Fruit fly (Drosophila melanogaster) whole organism, embryonic: ENCODE results near the gene CG33230.

ENCODE experiments used
- ATbp ChIP-seq: fragments of 200-800 bp; sonication (Bioruptor generic); optimal IDR thresholded peaks from 2 replicates; lab custom pipeline; 2017; ENCODE audit warnings: missing biosample characterization, mild to moderate bottlenecking, missing genetic modification characterization, missing genetic modification reagents
- CG11093 ChIP-seq: fragments of 200-800 bp; sonication (Bioruptor generic); IDR thresholded peaks from 3 replicates; pipeline ENCODE4 v1.3.6; 2022; ENCODE audit warnings: missing biosample characterization, missing genetic modification characterization
- CG11247 ChIP-seq: fragments of 200-800 bp; sonication (Bioruptor generic); IDR thresholded peaks from 2 replicates; pipeline ENCODE4 v1.3.6; 2022; ENCODE audit warnings: missing biosample characterization, missing genetic modification characterization
- CG11398 ChIP-seq: fragments of 200-800 bp; sonication (Bioruptor generic); optimal IDR thresholded peaks from 2 replicates; lab custom pipeline; 2016; ENCODE audit warnings: missing biosample characterization, missing genetic modification characterization
- CG13123 ChIP-seq: fragments of 200-800 bp; sonication (Bioruptor generic); optimal IDR thresholded peaks from 2 replicates; lab custom pipeline; 2016; ENCODE audit warnings: missing biosample characterization, missing genetic modification characterization
- CG13775 ChIP-seq: fragments of 200-800 bp; sonication (Bioruptor generic); optimal IDR thresholded peaks from 3 replicates; lab custom pipeline; 2017; ENCODE audit warnings: missing biosample characterization, mild to moderate bottlenecking, missing genetic modification characterization
- CG14667 ChIP-seq: fragments of 200-800 bp; sonication (Bioruptor generic); IDR thresholded peaks from 2 replicates; pipeline ENCODE4 v1.3.6; 2022; ENCODE audit warnings: missing biosample characterization, missing genetic modification characterization
- CG1529 ChIP-seq: fragments of 200-800 bp; sonication (Bioruptor generic); optimal IDR thresholded peaks from 3 replicates; lab custom pipeline; 2018; ENCODE audit warnings: missing biosample characterization, missing genetic modification characterization
- CG1603 ChIP-seq: fragments of 200-800 bp; sonication (Bioruptor generic); optimal IDR thresholded peaks from 2 replicates; lab custom pipeline; 2019; ENCODE audit warnings: missing biosample characterization, mild to moderate bottlenecking, missing genetic modification characterization, moderate library complexity
- CG17385 ChIP-seq: fragments of 200-800 bp; sonication (Bioruptor generic); optimal IDR thresholded peaks from 3 replicates; lab custom pipeline; 2018; ENCODE audit warnings: missing biosample characterization, mild to moderate bottlenecking, missing genetic modification characterization
- CG17829 ChIP-seq: fragments of 200-800 bp; optimal IDR thresholded peaks from 2 replicates; lab custom pipeline; 2019; ENCODE audit warnings: missing biosample characterization, mild to moderate bottlenecking, missing genetic modification characterization, moderate library complexity
- CG31224 ChIP-seq: fragments of 200-800 bp; sonication (Bioruptor generic); IDR thresholded peaks from 2 replicates; pipeline ENCODE4 v1.3.6; 2022; ENCODE audit warnings: missing biosample characterization, missing genetic modification characterization
- CG31365 ChIP-seq: fragments of 200-800 bp; sonication (Bioruptor generic); optimal IDR thresholded peaks from 2 replicates; lab custom pipeline; 2018; ENCODE audit warnings: missing biosample characterization, mild to moderate bottlenecking, missing genetic modification characterization
- CG32532 ChIP-seq: fragments of 200-800 bp; sonication (Bioruptor generic); IDR thresholded peaks from 2 replicates; pipeline ENCODE4 v1.3.6; 2022; ENCODE audit warnings: missing biosample characterization, missing genetic modification characterization
- CG33213 ChIP-seq: fragments of 200-800 bp; sonication (Bioruptor generic); optimal IDR thresholded peaks from 3 replicates; lab custom pipeline; 2016; ENCODE audit warnings: missing biosample characterization, missing genetic modification characterization
- CG3847 ChIP-seq: fragments of 200-800 bp; sonication (Bioruptor generic); IDR thresholded peaks from 2 replicates; pipeline ENCODE4 v1.3.6; 2022; ENCODE audit warnings: missing biosample characterization, missing genetic modification characterization
- CG6175 ChIP-seq: fragments of 200-800 bp; sonication (Bioruptor generic); IDR thresholded peaks from 3 replicates; pipeline ENCODE4 v1.3.6; 2022; ENCODE audit warnings: missing biosample characterization, missing genetic modification characterization
- CG6854 ChIP-seq: fragments of 200-800 bp; sonication (Bioruptor generic); optimal IDR thresholded peaks from 3 replicates; lab custom pipeline; 2017; ENCODE audit warnings: missing biosample characterization, mild to moderate bottlenecking, missing genetic modification characterization
- CG7556 ChIP-seq: fragments of 200-800 bp; sonication (Bioruptor generic); optimal IDR thresholded peaks from 2 replicates; lab custom pipeline; 2017; ENCODE audit warnings: missing biosample characterization, mild to moderate bottlenecking, missing genetic modification characterization
- CG7928 ChIP-seq: fragments of 200-800 bp; sonication (Bioruptor generic); optimal IDR thresholded peaks from 2 replicates; lab custom pipeline; 2017; ENCODE audit warnings: missing biosample characterization, mild to moderate bottlenecking, missing genetic modification characterization
- CG8924 ChIP-seq: fragments of 200-800 bp; optimal IDR thresholded peaks from 3 replicates; lab custom pipeline; 2019; ENCODE audit warnings: missing biosample characterization, mild to moderate bottlenecking, missing genetic modification characterization, moderate library complexity
- CG9876 ChIP-seq: fragments of 200-800 bp; sonication (Bioruptor generic); optimal IDR thresholded peaks from 2 replicates; lab custom pipeline; 2016; ENCODE audit warnings: missing biosample characterization, missing genetic modification characterization
- Chrac-16 ChIP-seq: fragments of 200-800 bp; sonication (Bioruptor generic); optimal IDR thresholded peaks from 3 replicates; lab custom pipeline; 2016; ENCODE audit warnings: missing biosample characterization, missing genetic modification characterization
- CrebB ChIP-seq: fragments of 200-800 bp; sonication (Bioruptor generic); optimal IDR thresholded peaks from 3 replicates; lab custom pipeline; 2018; ENCODE audit warnings: missing biosample characterization, mild to moderate bottlenecking, missing genetic modification characterization
- E2f1 ChIP-seq: fragments of 200-800 bp; sonication (Bioruptor generic); IDR thresholded peaks from 2 replicates; pipeline ENCODE4 v1.3.6; 2022; ENCODE audit warnings: missing biosample characterization, missing genetic modification characterization
- Fer3 ChIP-seq: fragments of 200-800 bp; sonication (Bioruptor generic); optimal IDR thresholded peaks from 2 replicates; lab custom pipeline; 2018; ENCODE audit warnings: missing biosample characterization, mild to moderate bottlenecking, missing genetic modification characterization, moderate library complexity
- Hsf ChIP-seq: fragments of 200-800 bp; sonication (Bioruptor generic); optimal IDR thresholded peaks from 3 replicates; lab custom pipeline; 2016; ENCODE audit warnings: missing biosample characterization, missing genetic modification characterization
- MTF-1 ChIP-seq: fragments of 200-800 bp; sonication (Bioruptor generic); optimal IDR thresholded peaks from 2 replicates; lab custom pipeline; 2018; ENCODE audit warnings: missing biosample characterization, mild to moderate bottlenecking, missing genetic modification characterization, borderline replicate concordance
- Max ChIP-seq: fragments of 200-800 bp; sonication (Bioruptor generic); optimal IDR thresholded peaks from 2 replicates; lab custom pipeline; 2016; ENCODE audit warnings: missing biosample characterization, mild to moderate bottlenecking, missing genetic modification characterization
- Oli ChIP-seq: fragments of 200-800 bp; sonication (Bioruptor generic); optimal IDR thresholded peaks from 2 replicates; lab custom pipeline; 2018; ENCODE audit warnings: missing biosample characterization, mild to moderate bottlenecking, missing genetic modification characterization, moderate library complexity
- Poxn ChIP-seq: fragments of 200-800 bp; sonication (Bioruptor generic); IDR thresholded peaks from 2 replicates; pipeline ENCODE4 v1.3.6; 2022; ENCODE audit warnings: missing biosample characterization, missing genetic modification characterization
- Six4 ChIP-seq: fragments of 200-800 bp; sonication (Bioruptor generic); optimal IDR thresholded peaks from 2 replicates; lab custom pipeline; 2016; ENCODE audit warnings: missing biosample characterization, missing genetic modification characterization
- az2 ChIP-seq: fragments of 200-800 bp; sonication (Bioruptor generic); optimal IDR thresholded peaks from 3 replicates; lab custom pipeline; 2016; ENCODE audit warnings: missing biosample characterization, missing genetic modification characterization
- bsh ChIP-seq, 2 experiments: fragments of 200-800 bp; sonication (Bioruptor generic); optimal IDR thresholded peaks; 2 replicates each; lab custom pipeline; 2017 to 2018; ENCODE audit warnings: mild to moderate bottlenecking in 2 of 2, missing biosample characterization in 2 of 2, missing genetic modification characterization in 2 of 2, moderate library complexity in 1 of 2
- cg ChIP-seq: fragments of 200-800 bp; sonication (Bioruptor generic); optimal IDR thresholded peaks from 3 replicates; lab custom pipeline; 2019; ENCODE audit warnings: missing biosample characterization, mild to moderate bottlenecking, missing genetic modification characterization, moderate library complexity
- ci ChIP-seq: fragments of 200-800 bp; sonication (Bioruptor generic); IDR thresholded peaks from 3 replicates; pipeline ENCODE4 v1.3.6; 2022; ENCODE audit warnings: missing biosample characterization, missing genetic modification characterization
- crol ChIP-seq: fragments of 200-800 bp; sonication (Bioruptor generic); IDR thresholded peaks from 2 replicates; pipeline ENCODE4 v1.3.6; 2022; ENCODE audit warnings: missing biosample characterization, missing genetic modification characterization
- gce ChIP-seq: fragments of 200-800 bp; sonication (Bioruptor generic); IDR thresholded peaks from 3 replicates; pipeline ENCODE4 v1.3.6; 2022; ENCODE audit warnings: missing biosample characterization, missing genetic modification characterization
- gt ChIP-seq: fragments of 200-800 bp; sonication (Bioruptor generic); IDR thresholded peaks from 2 replicates; pipeline ENCODE4 v1.3.6; 2022; ENCODE audit warnings: missing biosample characterization, missing genetic modification characterization
- kay ChIP-seq: fragments of 200-800 bp; sonication (Bioruptor generic); optimal IDR thresholded peaks from 2 replicates; lab custom pipeline; 2016; ENCODE audit warnings: missing biosample characterization, missing genetic modification characterization
- klu ChIP-seq: fragments of 200-800 bp; sonication (Bioruptor generic); IDR thresholded peaks from 2 replicates; pipeline ENCODE4 v1.3.6; 2022; ENCODE audit warnings: missing biosample characterization, missing genetic modification characterization
- lmd ChIP-seq: fragments of 200-800 bp; sonication (Bioruptor generic); IDR thresholded peaks from 2 replicates; pipeline ENCODE4 v1.3.6; 2022; ENCODE audit warnings: missing biosample characterization, missing genetic modification characterization
- prd ChIP-seq, 3 experiments: fragments of >200 bp in 2 of 3; fragments of 200-800 bp in 1 of 3; sonication (Bioruptor generic) in 1 of 3; optimal IDR thresholded peaks in 2 of 3; IDR thresholded peaks in 1 of 3; 2 replicates in 2 of 3; 3 replicates in 1 of 3; pipeline versions ENCODE4 v1.3.6 to Lab custom; 2017 to 2022; ENCODE audit warnings: missing biosample characterization in 1 of 3, missing genetic modification characterization in 1 of 3
- row ChIP-seq: fragments of 200-800 bp; sonication (Bioruptor generic); IDR thresholded peaks from 3 replicates; pipeline ENCODE4 v1.3.6; 2022; ENCODE audit warnings: missing biosample characterization, missing genetic modification characterization
- sens-2 ChIP-seq: fragments of 200-800 bp; sonication (Bioruptor generic); IDR thresholded peaks from 2 replicates; pipeline ENCODE4 v1.3.6; 2022; ENCODE audit warnings: missing biosample characterization, missing genetic modification characterization
- sim ChIP-seq: fragments of 200-800 bp; sonication (Bioruptor generic); IDR thresholded peaks from 2 replicates; pipeline ENCODE4 v1.3.6; 2022; ENCODE audit warnings: missing biosample characterization, missing genetic modification characterization
- sima ChIP-seq: fragments of 200-800 bp; sonication (Bioruptor generic); optimal IDR thresholded peaks from 2 replicates; lab custom pipeline; 2016; ENCODE audit warnings: missing biosample characterization, missing genetic modification characterization
- so ChIP-seq: fragments of 200-800 bp; sonication (Bioruptor generic); IDR thresholded peaks from 3 replicates; pipeline ENCODE4 v1.3.6; 2022; ENCODE audit warnings: missing biosample characterization, missing genetic modification characterization
- zf30C ChIP-seq: fragments of 200-800 bp; sonication (Bioruptor generic); optimal IDR thresholded peaks from 3 replicates; lab custom pipeline; 2018; ENCODE audit warnings: missing biosample characterization, mild to moderate bottlenecking, missing genetic modification characterization
- zfh1 ChIP-seq: fragments of 200-800 bp; sonication (Bioruptor generic); IDR thresholded peaks from 3 replicates; pipeline ENCODE4 v1.3.6; 2022; ENCODE audit warnings: missing biosample characterization, missing genetic modification characterization

CG33230 gene

dm6 chr3L:1584003-1584402 is 34.2 kb upstream of the CG33230 start (continued):
- peak; percentile 26 for TF ChIP-seq Fer3 (tag; lab: Kevin White, UChicago)
- peak; percentile 72 for TF ChIP-seq Oli (tag; lab: Kevin White, UChicago)
- peak; percentile 67; the same call in 2 of the 3 replicates for TF ChIP-seq so (GFP tag; lab: Robert Waterston, UW)
- peak; percentile 53; the same call in 1 of the 2 replicates for TF ChIP-seq sens-2
- peak; percentile 79 for TF ChIP-seq CG17829
- peak; percentile 71 for TF ChIP-seq Chrac-16 (GFP tag; lab: Kevin White, UChicago)
- no peak for TF ChIP-seq CG33213 (GFP tag; lab: Kevin White, UChicago)
- TF ChIP-seq E2f1 (GFP tag; lab: Robert Waterston, UW) = peak; percentile 34; the same call in 1 of the 2 replicates
- no peak for TF ChIP-seq MTF-1 (GFP tag; lab: Kevin White, UChicago)
- peak; percentile 55 for TF ChIP-seq ATbp (GFP tag; lab: Kevin White, UChicago)
- peak; percentile 69 for TF ChIP-seq CG8924 (tag; lab: Kevin White, UChicago)
- TF ChIP-seq Six4 (GFP tag; lab: Kevin White, UChicago) = peak; percentile 16
- peak; percentile 65 for TF ChIP-seq az2
- TF ChIP-seq sim (GFP tag; lab: Robert Waterston, UW) = peak; percentile 70; the same call in 1 of the 2 replicates
- TF ChIP-seq CG11398 (GFP tag; lab: Kevin White, UChicago) = peak; percentile 38
- peak; percentile 49; the same call in 1 of the 2 replicates for TF ChIP-seq CG32532 (GFP tag; lab: Robert Waterston, UW)
- no peak for TF ChIP-seq CG6175
- TF ChIP-seq row (GFP tag; lab: Robert Waterston, UW) = peak; percentile 68
- peak; percentile 45 for TF ChIP-seq CG17385 (GFP tag; lab: Kevin White, UChicago)
- peak; percentile 12 for TF ChIP-seq CrebB
- TF ChIP-seq CG1603 (tag; lab: Kevin White, UChicago) = peak; percentile 84
- TF ChIP-seq gce (GFP tag; lab: Robert Waterston, UW) = peak; percentile 67; the same call in 1 of the 3 replicates
- no peak for TF ChIP-seq prd (optimal IDR thresholded peaks at IDR 0.05; lab: Kevin White, UChicago)
- TF ChIP-seq prd (GFP tag; IDR thresholded peaks at IDR 0.05; lab: Robert Waterston, UW) = peak; percentile 86
- TF ChIP-seq sima (GFP tag; lab: Kevin White, UChicago) = no peak
- peak; percentile 27; the same call in 1 of the 2 replicates for TF ChIP-seq gt (GFP tag; lab: Robert Waterston, UW)
- peak; percentile 40; the same call in 1 of the 2 replicates for TF ChIP-seq CG3847
- TF ChIP-seq CG14667 = peak; percentile 46; the same call in 1 of the 2 replicates
- peak; percentile 14 for TF ChIP-seq cg (GFP tag; lab: Kevin White, UChicago)
- peak; percentile 69 for TF ChIP-seq Hsf
- peak; percentile 23 for TF ChIP-seq CG13123 (GFP tag; lab: Kevin White, UChicago)
- TF ChIP-seq CG13775 (GFP tag; lab: Kevin White, UChicago) = peak; percentile 38
- TF ChIP-seq CG1529 (GFP tag; lab: Kevin White, UChicago) = peak; percentile 61
- no peak for TF ChIP-seq CG31365
- TF ChIP-seq CG9876 (GFP tag; lab: Kevin White, UChicago) = peak; percentile 19
- TF ChIP-seq Poxn (GFP tag; lab: Robert Waterston, UW) = no peak
- TF ChIP-seq crol (GFP tag; lab: Robert Waterston, UW) = peak; percentile 19; the same call in 1 of the 2 replicates
- peak; percentile 33 for TF ChIP-seq CG7556 (GFP tag; lab: Kevin White, UChicago)
- TF ChIP-seq CG7928 (GFP tag; lab: Kevin White, UChicago) = no peak
- TF ChIP-seq zfh1 = peak; percentile 82; the same call in 2 of the 3 replicates
- TF ChIP-seq CG31224 (GFP tag; lab: Robert Waterston, UW) = peak; percentile 27; the same call in 1 of the 2 replicates
- TF ChIP-seq CG11247 (GFP tag; lab: Robert Waterston, UW) = 0 out of 2 replicates have a peak, but pooled peaks have one; percentile 42
- TF ChIP-seq klu = 0 out of 2 replicates have a peak, but pooled peaks have one; percentile 10
- no peak for TF ChIP-seq CG6854 (GFP tag; lab: Kevin White, UChicago)
- peak; percentile 22 for TF ChIP-seq zf30C (GFP tag; lab: Kevin White, UChicago)
- peak; percentile 85 for TF ChIP-seq ci
- TF ChIP-seq Max = no peak
- TF ChIP-seq lmd (GFP tag; lab: Robert Waterston, UW) = peak; percentile 61
- TF ChIP-seq bsh (GFP tag; optimal IDR thresholded peaks at IDR 0.05; lab: Kevin White, UChicago) = peak; percentile 46 to 86
- TF ChIP-seq kay (GFP tag; lab: Kevin White, UChicago) = peak; percentile 25
- 0 out of 3 replicates have a peak, but pooled peaks have one; percentile 14 for TF ChIP-seq CG11093 (GFP tag; lab: Robert Waterston, UW)
